Fruit fly (Drosophila melanogaster) whole organism, embryonic: ENCODE results near the gene jim.

ENCODE experiments used
- ATbp ChIP-seq: fragments of 200-800 bp; sonication (Bioruptor generic); optimal IDR thresholded peaks from 2 replicates; lab custom pipeline; 2017; ENCODE audit warnings: missing biosample characterization, mild to moderate bottlenecking, missing genetic modification characterization, missing genetic modification reagents
- Asciz ChIP-seq: fragments of 200-800 bp; sonication (Bioruptor generic); optimal IDR thresholded peaks from 2 replicates; lab custom pipeline; 2017; ENCODE audit warnings: missing biosample characterization, mild to moderate bottlenecking, missing genetic modification characterization, missing genetic modification reagents
- B-H1 ChIP-seq: fragments of 200-800 bp; sonication (Bioruptor generic); IDR thresholded peaks from 3 replicates; pipeline ENCODE4 v1.3.6; 2022; ENCODE audit warnings: missing biosample characterization, missing genetic modification characterization
- Blimp-1 ChIP-seq: fragments of 200-800 bp; sonication (Bioruptor generic); optimal IDR thresholded peaks from 3 replicates; lab custom pipeline; 2018; ENCODE audit warnings: missing biosample characterization, missing genetic modification characterization, mild to moderate bottlenecking, moderate library complexity, missing genetic modification reagents
- CG10431 ChIP-seq: fragments of 200-800 bp; sonication (Bioruptor generic); optimal IDR thresholded peaks from 3 replicates; lab custom pipeline; 2018; ENCODE audit warnings: missing biosample characterization, mild to moderate bottlenecking, missing genetic modification characterization
- CG10462 ChIP-seq: fragments of 200-800 bp; sonication (Bioruptor generic); optimal IDR thresholded peaks from 2 replicates; lab custom pipeline; 2016; ENCODE audit warnings: missing biosample characterization, missing genetic modification characterization
- CG10654 ChIP-seq: fragments of 200-800 bp; sonication (Bioruptor generic); optimal IDR thresholded peaks from 2 replicates; lab custom pipeline; 2016; ENCODE audit warnings: missing biosample characterization, missing genetic modification characterization
- CG11456 ChIP-seq: fragments of 200-800 bp; sonication (Bioruptor generic); IDR thresholded peaks from 3 replicates; pipeline ENCODE4 v1.3.6; 2022; ENCODE audit warnings: missing biosample characterization, missing genetic modification characterization
- CG12155 ChIP-seq: fragments of 200-800 bp; sonication (Bioruptor generic); optimal IDR thresholded peaks from 3 replicates; lab custom pipeline; 2016; ENCODE audit warnings: missing biosample characterization, missing genetic modification characterization
- CG1233 ChIP-seq: fragments of 200-800 bp; sonication (Bioruptor generic); optimal IDR thresholded peaks from 4 replicates; lab custom pipeline; 2018; ENCODE audit warnings: missing biosample characterization, mild to moderate bottlenecking, missing genetic modification characterization
- CG12942 ChIP-seq: fragments of 200-800 bp; sonication (Bioruptor generic); optimal IDR thresholded peaks from 3 replicates; lab custom pipeline; 2016; ENCODE audit warnings: missing biosample characterization, missing genetic modification characterization
- CG13624 ChIP-seq: fragments of 200-800 bp; sonication (Bioruptor generic); optimal IDR thresholded peaks from 2 replicates; lab custom pipeline; 2016; ENCODE audit warnings: missing biosample characterization, missing genetic modification characterization
- CG17186 ChIP-seq: fragments of 200-800 bp; sonication (Bioruptor generic); optimal IDR thresholded peaks from 3 replicates; lab custom pipeline; 2017; ENCODE audit warnings: missing biosample characterization, missing genetic modification reagents, missing genetic modification characterization
- CG17385 ChIP-seq: fragments of 200-800 bp; sonication (Bioruptor generic); optimal IDR thresholded peaks from 3 replicates; lab custom pipeline; 2018; ENCODE audit warnings: missing biosample characterization, mild to moderate bottlenecking, missing genetic modification characterization
- CG2120 ChIP-seq: fragments of 200-800 bp; sonication (Bioruptor generic); optimal IDR thresholded peaks from 3 replicates; lab custom pipeline; 2016; ENCODE audit warnings: missing biosample characterization, missing genetic modification characterization
- CG2875 ChIP-seq: fragments of 200-800 bp; sonication (Bioruptor generic); optimal IDR thresholded peaks from 2 replicates; lab custom pipeline; 2017; ENCODE audit warnings: missing biosample characterization, mild to moderate bottlenecking, missing genetic modification characterization, missing genetic modification reagents
- CG30403 ChIP-seq: fragments of 200-800 bp; sonication (Bioruptor generic); optimal IDR thresholded peaks from 3 replicates; lab custom pipeline; 2016; ENCODE audit warnings: missing biosample characterization, missing genetic modification characterization
- CG34376 ChIP-seq: fragments of 200-800 bp; sonication (Bioruptor generic); optimal IDR thresholded peaks from 2 replicates; lab custom pipeline; 2018; ENCODE audit warnings: missing biosample characterization, mild to moderate bottlenecking, missing genetic modification characterization
- CG4328 ChIP-seq: fragments of 200-800 bp; sonication (Bioruptor generic); optimal IDR thresholded peaks from 3 replicates; lab custom pipeline; 2017; ENCODE audit warnings: missing biosample characterization, missing genetic modification reagents, missing genetic modification characterization
- CG4617 ChIP-seq: fragments of 200-800 bp; sonication (Bioruptor generic); optimal IDR thresholded peaks from 3 replicates; lab custom pipeline; 2016; ENCODE audit warnings: missing biosample characterization, missing genetic modification characterization, borderline replicate concordance
- CG7372 ChIP-seq: fragments of 200-800 bp; sonication (Bioruptor generic); IDR thresholded peaks from 2 replicates; pipeline ENCODE4 v1.3.6; 2022; ENCODE audit warnings: missing biosample characterization, missing genetic modification characterization
- CG9437 ChIP-seq: fragments of 200-800 bp; sonication (Bioruptor generic); optimal IDR thresholded peaks from 2 replicates; lab custom pipeline; 2018; ENCODE audit warnings: missing biosample characterization, mild to moderate bottlenecking, missing genetic modification characterization
- CG9876 ChIP-seq: fragments of 200-800 bp; sonication (Bioruptor generic); optimal IDR thresholded peaks from 2 replicates; lab custom pipeline; 2016; ENCODE audit warnings: missing biosample characterization, missing genetic modification characterization
- Chrac-16 ChIP-seq: fragments of 200-800 bp; sonication (Bioruptor generic); optimal IDR thresholded peaks from 3 replicates; lab custom pipeline; 2016; ENCODE audit warnings: missing biosample characterization, missing genetic modification characterization
- D19A ChIP-seq: fragments of 200-800 bp; optimal IDR thresholded peaks from 3 replicates; lab custom pipeline; 2019; ENCODE audit warnings: missing biosample characterization, mild to moderate bottlenecking, missing genetic modification characterization, moderate library complexity
- Dbx ChIP-seq: fragments of 200-800 bp; sonication (Bioruptor generic); IDR thresholded peaks from 3 replicates; pipeline ENCODE4 v1.3.6; 2022; ENCODE audit warnings: missing biosample characterization, missing genetic modification characterization
- GATAe ChIP-seq: fragments of 200-800 bp; sonication (Bioruptor generic); conservative IDR thresholded peaks from 2 replicates; pipeline ENCODE4 v1.3.6; 2022; ENCODE audit warnings: missing biosample characterization, missing genetic modification characterization
- H2.0 ChIP-seq: fragments of 200-800 bp; sonication (Bioruptor generic); IDR thresholded peaks from 2 replicates; pipeline ENCODE4 v1.3.6; 2022; ENCODE audit warnings: missing biosample characterization, missing genetic modification characterization
- Lhr ChIP-seq: fragments of 200-800 bp; sonication (Bioruptor generic); optimal IDR thresholded peaks from 3 replicates; lab custom pipeline; 2017; ENCODE audit warnings: mild to moderate bottlenecking, missing biosample characterization, missing genetic modification reagents, missing genetic modification characterization
- MESR4 ChIP-seq: fragments of 200-800 bp; sonication (Bioruptor generic); optimal IDR thresholded peaks from 2 replicates; lab custom pipeline; 2018; ENCODE audit warnings: missing biosample characterization, mild to moderate bottlenecking, missing genetic modification characterization, moderate library complexity
- Pdp1 ChIP-seq, 2 experiments: fragments of 200-800 bp; sonication (Bioruptor generic); optimal IDR thresholded peaks; 3 replicates each; lab custom pipeline; 2016; ENCODE audit warnings: missing biosample characterization in 2 of 2, missing genetic modification characterization in 2 of 2, mild to moderate bottlenecking in 1 of 2, moderate library complexity in 1 of 2
- Ptx1 ChIP-seq: fragments of 200-800 bp; sonication (Bioruptor generic); IDR thresholded peaks from 2 replicates; pipeline ENCODE4 v1.3.6; 2022; ENCODE audit warnings: missing biosample characterization, missing genetic modification characterization
- Ravus ChIP-seq: fragments of 200-800 bp; sonication (Bioruptor generic); IDR thresholded peaks from 2 replicates; pipeline ENCODE4 v1.3.6; 2022; ENCODE audit warnings: missing biosample characterization, missing genetic modification characterization
- Rfx ChIP-seq: fragments of 200-800 bp; sonication (Bioruptor generic); IDR thresholded peaks from 2 replicates; pipeline ENCODE4 v1.3.6; 2022; ENCODE audit warnings: missing biosample characterization, missing genetic modification characterization
- Sox100B ChIP-seq: fragments of 200-800 bp; sonication (Bioruptor generic); optimal IDR thresholded peaks from 3 replicates; lab custom pipeline; 2018; ENCODE audit warnings: missing biosample characterization, mild to moderate bottlenecking, missing genetic modification characterization
- bcd ChIP-seq: fragments of 200-800 bp; sonication (Bioruptor generic); optimal IDR thresholded peaks from 2 replicates; lab custom pipeline; 2017; ENCODE audit warnings: missing biosample characterization, mild to moderate bottlenecking, missing genetic modification characterization
- cad ChIP-seq: fragments of >200 bp; optimal IDR thresholded peaks from 2 replicates; lab custom pipeline; 2017; ENCODE audit warnings: missing biosample characterization, missing genetic modification characterization
- dimm ChIP-seq: fragments of 200-800 bp; sonication (Bioruptor generic); IDR thresholded peaks from 2 replicates; pipeline ENCODE4 v1.3.6; 2022; ENCODE audit warnings: missing biosample characterization, missing genetic modification characterization
- fru ChIP-seq: fragments of >200 bp; optimal IDR thresholded peaks from 2 replicates; lab custom pipeline; 2017
- gem ChIP-seq: fragments of 200-800 bp; sonication (Bioruptor generic); optimal IDR thresholded peaks from 2 replicates; lab custom pipeline; 2019; ENCODE audit warnings: missing biosample characterization, mild to moderate bottlenecking, missing genetic modification characterization, moderate library complexity
- grn ChIP-seq: fragments of 200-800 bp; sonication (Bioruptor generic); optimal IDR thresholded peaks from 3 replicates; lab custom pipeline; 2017; ENCODE audit warnings: missing biosample characterization, missing genetic modification characterization
- gsb ChIP-seq: fragments of 200-800 bp; sonication (Bioruptor generic); IDR thresholded peaks from 2 replicates; pipeline ENCODE4 v1.3.6; 2022; ENCODE audit warnings: missing biosample characterization, missing genetic modification characterization
- hkb ChIP-seq, 2 experiments: fragments of 200-800 bp in 1 of 2; fragments of >200 bp in 1 of 2; sonication (Bioruptor generic) in 1 of 2; IDR thresholded peaks in 1 of 2; optimal IDR thresholded peaks in 1 of 2; 2 replicates each; pipeline versions ENCODE4 v1.3.6 to Lab custom; 2017 to 2022; ENCODE audit warnings: missing biosample characterization in 1 of 2, missing genetic modification characterization in 1 of 2
- nau ChIP-seq: fragments of 200-800 bp; sonication (Bioruptor generic); optimal IDR thresholded peaks from 3 replicates; lab custom pipeline; 2017; ENCODE audit warnings: missing biosample characterization, mild to moderate bottlenecking, missing genetic modification characterization, missing genetic modification reagents
- nerfin-1 ChIP-seq: fragments of 200-800 bp; sonication (Bioruptor generic); optimal IDR thresholded peaks from 3 replicates; lab custom pipeline; 2019; ENCODE audit warnings: missing biosample characterization, mild to moderate bottlenecking, missing genetic modification characterization, moderate library complexity
- oc ChIP-seq: fragments of 200-800 bp; sonication (Bioruptor generic); optimal IDR thresholded peaks from 2 replicates; lab custom pipeline; 2018; ENCODE audit warnings: missing biosample characterization, mild to moderate bottlenecking, missing genetic modification characterization, moderate library complexity
- shn ChIP-seq: fragments of 200-800 bp; sonication (Bioruptor generic); optimal IDR thresholded peaks from 3 replicates; lab custom pipeline; 2016; ENCODE audit warnings: missing biosample characterization, missing genetic modification characterization
- sim ChIP-seq: fragments of 200-800 bp; sonication (Bioruptor generic); IDR thresholded peaks from 2 replicates; pipeline ENCODE4 v1.3.6; 2022; ENCODE audit warnings: missing biosample characterization, missing genetic modification characterization
- sob ChIP-seq: fragments of 200-800 bp; sonication (Bioruptor generic); IDR thresholded peaks from 2 replicates; pipeline ENCODE4 v1.3.6; 2022; ENCODE audit warnings: missing biosample characterization, missing genetic modification characterization

Gene jim

DNA sequence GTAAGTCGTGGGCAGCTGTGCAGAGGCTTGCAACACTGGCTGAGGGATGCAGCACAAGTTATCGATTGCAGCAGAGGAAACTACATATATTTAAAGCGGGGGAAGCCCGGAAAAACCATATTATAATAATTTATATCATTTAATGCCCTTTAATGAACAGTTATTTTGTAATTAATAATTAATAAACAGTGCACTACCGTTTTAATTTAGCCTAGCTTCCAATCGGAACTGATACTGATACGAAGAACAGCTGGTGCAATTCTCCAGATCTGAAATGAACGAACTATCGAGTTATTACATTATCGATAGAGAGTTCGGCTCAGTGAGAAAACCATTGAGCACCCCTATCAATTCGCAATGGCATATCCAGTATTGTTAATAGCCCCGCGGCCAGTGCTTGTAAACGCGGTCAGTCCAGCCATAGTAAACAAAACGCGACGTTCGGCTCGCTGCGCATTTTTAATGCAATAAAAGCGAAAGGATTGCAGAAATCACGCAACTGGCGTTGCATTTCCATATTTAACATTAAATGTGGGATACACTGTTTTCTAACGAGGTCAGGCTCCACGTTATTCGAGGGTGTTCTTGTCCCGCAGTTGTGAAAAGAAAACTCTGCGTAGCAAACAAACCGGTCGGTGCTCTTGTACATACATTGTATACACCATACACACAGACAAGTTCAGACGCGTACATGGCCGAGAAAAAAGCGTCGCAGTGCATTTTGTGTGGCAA is 93.4 kb downstream of the jim start, which contains the start of gene CG7369 (continued):
- TF ChIP-seq CG4617 (GFP tag; lab: Kevin White, UChicago) (peak; percentile 62), Sox100B (GFP tag; lab: Kevin White, UChicago) (peak; percentile 81), Ptx1 (GFP tag; lab: Robert Waterston, UW) (peak; percentile 85), hkb (optimal IDR thresholded peaks at IDR 0.05; lab: Kevin White, UChicago) (peak; percentile 72), hkb (GFP tag; IDR thresholded peaks at IDR 0.05; lab: Robert Waterston, UW) (peak; percentile 68), grn (peak; percentile 31), CG13624 (GFP tag; lab: Kevin White, UChicago) (peak; percentile 82), sob (peak; percentile 89), Chrac-16 (GFP tag; lab: Kevin White, UChicago) (peak; percentile 89), CG17186 (GFP tag; lab: Kevin White, UChicago) (peak; percentile 76), CG9876 (GFP tag; lab: Kevin White, UChicago) (peak; percentile 67), CG7372 (GFP tag; lab: Robert Waterston, UW) (peak; percentile 82), Pdp1 (GFP tag; optimal IDR thresholded peaks at IDR 0.05; lab: Kevin White, UChicago) (peak; percentile 68 to 81), CG9437 (GFP tag; lab: Kevin White, UChicago) (peak; percentile 82), nerfin-1 (tag; lab: Kevin White, UChicago) (peak; percentile 69), D19A (peak; percentile 57), CG2120 (peak; percentile 92), CG1233 (GFP tag; lab: Kevin White, UChicago) (peak; percentile 85), CG10462 (GFP tag; lab: Kevin White, UChicago) (peak; percentile 59), nau (GFP tag; lab: Kevin White, UChicago) (peak; percentile 46), dimm (GFP tag; lab: Robert Waterston, UW) (peak; percentile 1; the same call in 1 of the 2 replicates), CG12155 (GFP tag; lab: Kevin White, UChicago) (peak; percentile 90), fru (lab: Kevin White, UChicago) (no peak), CG10654 (peak; percentile 78), ATbp (peak; percentile 42), bcd (GFP tag; lab: Kevin White, UChicago) (peak; percentile 87), oc (peak; percentile 47), MESR4 (GFP tag; lab: Kevin White, UChicago) (peak; percentile 27), CG17385 (GFP tag; lab: Kevin White, UChicago) (peak; percentile 68), CG10431 (peak; percentile 73), sim (GFP tag; lab: Robert Waterston, UW) (no peak), CG11456 (GFP tag; lab: Robert Waterston, UW) (peak; percentile 85), Blimp-1 (GFP tag; lab: Kevin White, UChicago) (peak; percentile 88), CG12942 (GFP tag; lab: Kevin White, UChicago) (peak; percentile 81), Lhr (peak; percentile 80), H2.0 (GFP tag; lab: Robert Waterston, UW) (peak; percentile 49), Rfx (GFP tag; lab: Robert Waterston, UW) (peak; percentile 89), cad (no peak), B-H1 (GFP tag; lab: Robert Waterston, UW) (peak; percentile 58), CG30403 (GFP tag; lab: Kevin White, UChicago) (peak; percentile 96), Asciz (GFP tag; lab: Kevin White, UChicago) (peak; percentile 5), gem (tag; lab: Kevin White, UChicago) (peak; percentile 85), CG34376 (GFP tag; lab: Kevin White, UChicago) (peak; percentile 83), gsb (GFP tag; lab: Robert Waterston, UW) (peak; percentile 64), CG2875 (GFP tag; lab: Kevin White, UChicago) (peak; percentile 69), shn (GFP tag; lab: Kevin White, UChicago) (peak; percentile 69), CG4328 (GFP tag; lab: Kevin White, UChicago) (peak; percentile 82), Ravus (no peak; the same call in 1 of the 2 replicates), Dbx (GFP tag; lab: Robert Waterston, UW) (peak; percentile 89), GATAe (GFP tag; lab: Robert Waterston, UW) (0 out of 2 replicates have a peak, but pooled peaks have one; percentile 26)
